Worm (Caenorhabditis elegans): ENCODE measurements around the gene R10E11.5.

- no peak for TF ChIP-seq ama-1 (optimal IDR thresholded peaks at IDR 0.05)
- no peak for TF ChIP-seq scrt-1 (GFP tag; IDR thresholded peaks at IDR 0.05)
- TF ChIP-seq pes-1 (GFP tag; IDR thresholded peaks at IDR 0.05): no peak
- no peak for TF ChIP-seq ceh-13 (GFP tag; optimal IDR thresholded peaks at IDR 0.05)
- TF ChIP-seq F13C5.2 (tag; optimal IDR thresholded peaks at IDR 0.05): no peak
- no peak for TF ChIP-seq hnd-1 (tag; optimal IDR thresholded peaks at IDR 0.05)
- TF ChIP-seq hmbx-1 (tag; optimal IDR thresholded peaks at IDR 0.05): no peak
- no peak for TF ChIP-seq tbx-11 (GFP tag; IDR thresholded peaks at IDR 0.05)
- no peak for TF ChIP-seq tbx-37 (GFP tag; conservative IDR thresholded peaks at IDR 0.05)
Measured at ce11 chrIII:9807560-9808046, 18.1 kb upstream of the R10E11.5 start.

Measured in whole organism, early embryonic.